Worm (Caenorhabditis elegans): ENCODE data around the gene mltn-5.
A peak's percentile ranks its signal among the peaks of the same experiment; 100 is the strongest.

DNA sequence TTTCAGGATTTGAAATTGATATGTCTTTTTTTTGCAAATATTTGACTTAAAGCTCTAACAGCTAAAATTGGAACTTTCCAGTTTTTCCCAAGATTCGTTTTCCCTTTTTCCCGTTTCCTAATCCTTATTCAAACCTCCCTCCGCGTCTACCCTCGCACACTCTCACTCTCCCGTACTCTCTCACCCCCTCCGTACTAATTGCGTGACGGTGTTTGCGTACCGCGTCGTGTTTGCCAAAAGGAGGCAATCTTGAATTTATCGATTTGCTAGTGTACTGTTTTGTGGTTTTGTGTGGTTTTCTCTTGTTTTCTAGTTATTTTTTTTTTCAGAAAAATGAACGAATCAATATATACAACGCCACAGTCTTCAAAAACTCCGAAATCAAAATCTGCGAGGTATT, 16.4 kb upstream of the mltn-5 start, which contains the start of gene citk-1:
- TF ChIP-seq snpc-4 (GFP tag; optimal IDR thresholded peaks at IDR 0.05) (no peak), snpc-4 (tag; optimal IDR thresholded peaks at IDR 0.05) (peak; percentile 5 to 54 (median 37)), F57A8.1 (GFP tag; optimal IDR thresholded peaks at IDR 0.05) (no peak), attf-5 (GFP tag; optimal IDR thresholded peaks at IDR 0.05) (peak; percentile 6), ztf-3 (GFP tag; optimal IDR thresholded peaks at IDR 0.05) (no peak)

Measured in whole organism, young adult.